Worm (Caenorhabditis elegans): ENCODE measurements around the gene Y46G5A.22.

DNA sequence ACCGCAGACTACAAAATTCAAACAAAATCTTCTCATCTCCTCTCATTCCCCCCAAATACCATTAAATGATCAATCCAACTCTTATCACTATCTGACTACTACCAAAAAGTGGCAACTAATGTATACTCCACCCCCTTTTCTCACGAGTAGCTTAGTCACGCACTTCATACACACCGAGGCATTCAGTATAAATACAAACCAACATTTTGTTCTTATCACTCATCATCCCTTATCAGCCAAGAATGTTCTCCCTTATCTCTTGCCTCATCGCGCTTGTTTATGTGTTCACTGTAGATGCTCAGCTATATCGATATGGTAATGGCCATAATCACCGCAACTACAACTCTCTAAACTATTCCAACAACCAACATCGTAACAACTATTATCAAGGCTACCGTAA is 5.0 kb upstream of the Y46G5A.22 start, which contains the start of gene Y46G5A.36:
- no peak for TF ChIP-seq dao-5 (tag; optimal IDR thresholded peaks at IDR 0.05)
- no peak for TF ChIP-seq him-1 (tag; optimal IDR thresholded peaks at IDR 0.05)
- TF ChIP-seq W03F9.2 (tag; optimal IDR thresholded peaks at IDR 0.05): no peak

Data from whole organism, L4/young adult.